Worm (Caenorhabditis elegans): ENCODE data around the gene col-166.

Gene col-166

ce11 chrX:6273772-6274171 lies 6.0 kb upstream of the col-166 start:
- TF ChIP-seq W03F9.2 (tag; optimal IDR thresholded peaks at IDR 0.05) (no peak), dao-5 (tag; optimal IDR thresholded peaks at IDR 0.05) (no peak), him-1 (tag; optimal IDR thresholded peaks at IDR 0.05) (no peak)

- no peak for TF ChIP-seq him-1 (tag; optimal IDR thresholded peaks at IDR 0.05)
- TF ChIP-seq W03F9.2 (tag; optimal IDR thresholded peaks at IDR 0.05) = no peak
- TF ChIP-seq dao-5 (tag; optimal IDR thresholded peaks at IDR 0.05) = no peak
Measured at ce11 chrX:6274270-6274669, 5.5 kb upstream of the col-166 start.

ce11 chrX:6275343-6275742 lies 4.5 kb upstream of the col-166 start:
- no peak for TF ChIP-seq W03F9.2 (tag; optimal IDR thresholded peaks at IDR 0.05)
- TF ChIP-seq him-1 (tag; optimal IDR thresholded peaks at IDR 0.05) = no peak
- TF ChIP-seq dao-5 (tag; optimal IDR thresholded peaks at IDR 0.05) = no peak

- no peak for TF ChIP-seq him-1 (tag; optimal IDR thresholded peaks at IDR 0.05)
- TF ChIP-seq dao-5 (tag; optimal IDR thresholded peaks at IDR 0.05) = no peak
- TF ChIP-seq W03F9.2 (tag; optimal IDR thresholded peaks at IDR 0.05) = no peak
Measured at ce11 chrX:6276701-6277100, 3.1 kb upstream of the col-166 start.

ce11 chrX:6277252-6277651 lies 2.6 kb upstream of the col-166 start:
- TF ChIP-seq W03F9.2 (tag; optimal IDR thresholded peaks at IDR 0.05) (no peak), dao-5 (tag; optimal IDR thresholded peaks at IDR 0.05) (no peak), him-1 (tag; optimal IDR thresholded peaks at IDR 0.05) (no peak)

- no peak for TF ChIP-seq dao-5 (tag; optimal IDR thresholded peaks at IDR 0.05)
- TF ChIP-seq him-1 (tag; optimal IDR thresholded peaks at IDR 0.05) = no peak
- no peak for TF ChIP-seq W03F9.2 (tag; optimal IDR thresholded peaks at IDR 0.05)
Measured at ce11 chrX:6278296-6278695, 1.5 kb upstream of the col-166 start.

- TF ChIP-seq him-1 (tag; optimal IDR thresholded peaks at IDR 0.05) (no peak), dao-5 (tag; optimal IDR thresholded peaks at IDR 0.05) (no peak), W03F9.2 (tag; optimal IDR thresholded peaks at IDR 0.05) (no peak)
Measured at ce11 chrX:6280998-6281397, 1.2 kb downstream of the col-166 start.

ce11 chrX:6286154-6286553 lies 6.3 kb downstream of the col-166 start:
- no peak for TF ChIP-seq dao-5 (tag; optimal IDR thresholded peaks at IDR 0.05)
- TF ChIP-seq W03F9.2 (tag; optimal IDR thresholded peaks at IDR 0.05) = peak; percentile 32

- TF ChIP-seq dao-5 (tag; optimal IDR thresholded peaks at IDR 0.05) (no peak), W03F9.2 (tag; optimal IDR thresholded peaks at IDR 0.05) (no peak), him-1 (tag; optimal IDR thresholded peaks at IDR 0.05) (no peak)
Measured at ce11 chrX:6289038-6289437, 9.2 kb downstream of the col-166 start.

- TF ChIP-seq dao-5 (tag; optimal IDR thresholded peaks at IDR 0.05) = no peak
- TF ChIP-seq him-1 (tag; optimal IDR thresholded peaks at IDR 0.05) = no peak
- no peak for TF ChIP-seq W03F9.2 (tag; optimal IDR thresholded peaks at IDR 0.05)
Measured at ce11 chrX:6291632-6292031, 11.8 kb downstream of the col-166 start, which contains the start of gene lev-9. TSS of gene lev-9 (minus strand) at chrX:6291732.

ce11 chrX:6292143-6292542 lies 12.3 kb downstream of the col-166 start:
- TF ChIP-seq W03F9.2 (tag; optimal IDR thresholded peaks at IDR 0.05) (peak; percentile 45), him-1 (tag; optimal IDR thresholded peaks at IDR 0.05) (peak; percentile 51), dao-5 (tag; optimal IDR thresholded peaks at IDR 0.05) (peak; percentile 59)

ce11 chrX:6292812-6293211 lies 13.0 kb downstream of the col-166 start, which contains the start of gene mom-1:
TSS of gene mom-1 (plus strand) at chrX:6293112.
- no peak for TF ChIP-seq dao-5 (tag; optimal IDR thresholded peaks at IDR 0.05)
- TF ChIP-seq W03F9.2 (tag; optimal IDR thresholded peaks at IDR 0.05) = no peak
- TF ChIP-seq him-1 (tag; optimal IDR thresholded peaks at IDR 0.05) = no peak

- TF ChIP-seq him-1 (tag; optimal IDR thresholded peaks at IDR 0.05) (peak; percentile 100), dao-5 (tag; optimal IDR thresholded peaks at IDR 0.05) (peak; percentile 82), W03F9.2 (tag; optimal IDR thresholded peaks at IDR 0.05) (peak; percentile 97)
Measured at ce11 chrX:6296402-6296844, 16.6 kb downstream of the col-166 start.

- TF ChIP-seq W03F9.2 (tag; optimal IDR thresholded peaks at IDR 0.05) (no peak), him-1 (tag; optimal IDR thresholded peaks at IDR 0.05) (no peak), dao-5 (tag; optimal IDR thresholded peaks at IDR 0.05) (no peak)
Measured at ce11 chrX:6299641-6300240, 19.9 kb downstream of the col-166 start, which contains the start of gene cest-16. TSS of gene cest-16 (plus strand) at chrX:6299942.

ce11 chrX:6311391-6311790 lies 31.6 kb downstream of the col-166 start, which contains the start of gene npr-38:
TSS of gene npr-38 (plus strand) at chrX:6311691.
- TF ChIP-seq him-1 (tag; optimal IDR thresholded peaks at IDR 0.05) = no peak
- no peak for TF ChIP-seq dao-5 (tag; optimal IDR thresholded peaks at IDR 0.05)
- no peak for TF ChIP-seq W03F9.2 (tag; optimal IDR thresholded peaks at IDR 0.05)

All from whole organism, L4/young adult.